Worm (Caenorhabditis elegans) whole organism, L1 larva: ENCODE data around the gene trm-1.
"Not testable (repeated sequence)": the region's sequence is repeated elsewhere in the genome, so short reads cannot be mapped to it uniquely, and the experiment has no call there.

Source experiments
- elt-3 ChIP-seq, 6 experiments: fragments of 150-350 bp in 1 of 6; sonication (generic microtip); optimal IDR thresholded peaks; 2 replicates each; lab custom pipeline; 2017 to 2018; ENCODE audit warnings: missing biosample characterization in 6 of 6, missing genetic modification characterization in 6 of 6, inconsistent platforms in 1 of 6
- ets-5 ChIP-seq: fragments of 200-800 bp; sonication (Bioruptor generic); IDR thresholded peaks from 2 replicates; pipeline ENCODE4 v1.3.6; 2022; ENCODE audit warnings: missing genetic modification characterization, missing compliant biosample characterization
- hlh-17 ChIP-seq: fragments of 200-800 bp; sonication (Bioruptor generic); optimal IDR thresholded peaks from 2 replicates; lab custom pipeline; 2018; ENCODE audit warnings: missing genetic modification characterization, mild to moderate bottlenecking, missing compliant biosample characterization, moderate library complexity, borderline replicate concordance
- lin-15B ChIP-seq: fragments of 150-350 bp; sonication (generic microtip); optimal IDR thresholded peaks from 3 replicates; lab custom pipeline; 2014; ENCODE audit warnings: missing biosample characterization, missing genetic modification characterization
- mab-9 ChIP-seq: fragments of 200-800 bp; sonication (Bioruptor generic); IDR thresholded peaks from 2 replicates; pipeline ENCODE4 v1.3.6; 2022; ENCODE audit warnings: missing genetic modification reagents, missing genetic modification characterization, missing compliant biosample characterization
- nhr-28 ChIP-seq: fragments of 150-350 bp; optimal IDR thresholded peaks from 2 replicates; lab custom pipeline; 2014; ENCODE audit warnings: missing biosample characterization, missing genetic modification characterization
- nhr-90 ChIP-seq: sonication (generic microtip); optimal IDR thresholded peaks from 2 replicates; lab custom pipeline; 2016; ENCODE audit warnings: mild to moderate bottlenecking, missing genetic modification characterization, missing compliant biosample characterization; ENCODE audit not compliant: poor library complexity
- snpc-4 ChIP-seq: fragments of 150-350 bp; optimal IDR thresholded peaks from 2 replicates; lab custom pipeline; 2014; ENCODE audit warnings: missing biosample characterization, missing genetic modification characterization
- unc-62 ChIP-seq: fragments of 150-350 bp; optimal IDR thresholded peaks from 2 replicates; lab custom pipeline; 2014; ENCODE audit warnings: missing biosample characterization, missing genetic modification reagents, missing genetic modification characterization
- unc-98 ChIP-seq: fragments of 200-800 bp; sonication (Bioruptor generic); IDR thresholded peaks from 2 replicates; pipeline ENCODE4 v1.3.6; 2022; ENCODE audit warnings: missing genetic modification characterization, missing compliant biosample characterization
- zag-1 ChIP-seq: fragments of 150-350 bp; optimal IDR thresholded peaks from 2 replicates; lab custom pipeline; 2014; ENCODE audit warnings: missing biosample characterization, missing genetic modification characterization

DNA sequence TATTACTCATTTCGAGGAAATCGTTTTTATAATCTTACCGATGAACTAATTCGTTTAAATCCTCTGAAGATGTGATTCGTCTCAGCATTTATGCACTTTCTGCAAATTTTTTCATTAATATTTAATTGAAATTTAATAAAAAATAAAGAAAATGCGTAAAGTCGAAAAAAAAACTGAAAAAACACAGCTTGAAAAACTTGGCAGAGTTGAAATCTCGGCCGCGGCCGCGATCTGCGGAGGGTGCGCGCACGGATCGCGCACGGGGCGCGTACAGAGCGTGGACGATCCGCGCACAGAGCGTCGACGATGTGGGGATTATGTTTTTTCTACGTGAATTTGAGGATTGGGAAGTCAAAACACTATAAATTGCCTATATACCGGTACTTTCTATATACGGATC, 47.6 kb downstream of the trm-1 start, which contains the start of gene AH10.4:
- not testable (repeated sequence) for TF ChIP-seq elt-3 (tag; optimal IDR thresholded peaks at IDR 0.05; lab: Kevin White, UChicago); ets-5 (GFP tag; lab: Robert Waterston, UW); hlh-17 (GFP tag; lab: Kevin White, UChicago); nhr-90 (tag; lab: Kevin White, UChicago); mab-9 (GFP tag; lab: Robert Waterston, UW); unc-98 (GFP tag; lab: Robert Waterston, UW); lin-15B (tag; lab: Kevin White, UChicago); zag-1 (tag; lab: Kevin White, UChicago); nhr-28 (tag; lab: Kevin White, UChicago); snpc-4 (tag; lab: Kevin White, UChicago); unc-62 (GFP tag; lab: Kevin White, UChicago)
